Fruit fly (Drosophila melanogaster) whole organism, pupa: Measurements from ENCODE around the gene apn.

Source experiments
- CG10348 ChIP-seq: fragments of 200-800 bp; sonication (Bioruptor generic); IDR thresholded peaks from 2 replicates; pipeline ENCODE4 v1.3.6; 2022; ENCODE audit warnings: missing biosample characterization, missing genetic modification characterization
- CG32121 ChIP-seq: fragments of 200-800 bp; sonication (Bioruptor generic); IDR thresholded peaks from 2 replicates; pipeline ENCODE4 v1.3.6; 2022; ENCODE audit warnings: missing biosample characterization, missing genetic modification characterization
- CG8301 ChIP-seq: fragments of 200-800 bp; sonication (Bioruptor generic); optimal IDR thresholded peaks from 2 replicates; lab custom pipeline; 2018; ENCODE audit warnings: missing biosample characterization, mild to moderate bottlenecking, missing genetic modification characterization
- EcR ChIP-seq: fragments of 200-800 bp; sonication (Bioruptor generic); optimal IDR thresholded peaks from 3 replicates; lab custom pipeline; 2019; ENCODE audit warnings: missing biosample characterization, missing genetic modification characterization, mild to moderate bottlenecking, moderate library complexity, missing genetic modification reagents
- Pif1A ChIP-seq: fragments of 200-800 bp; sonication (Bioruptor generic); optimal IDR thresholded peaks from 3 replicates; lab custom pipeline; 2016; ENCODE audit warnings: missing biosample characterization, missing genetic modification characterization
- Pif1B ChIP-seq: fragments of 200-800 bp; sonication (Bioruptor generic); optimal IDR thresholded peaks from 3 replicates; lab custom pipeline; 2016; ENCODE audit warnings: missing biosample characterization, missing genetic modification characterization
- rn ChIP-seq: fragments of 200-800 bp; sonication (Bioruptor generic); IDR thresholded peaks from 2 replicates; pipeline ENCODE4 v1.3.6; 2022; ENCODE audit warnings: missing biosample characterization, missing genetic modification characterization

- no peak for TF ChIP-seq Pif1B (GFP tag; lab: Kevin White, UChicago)
- TF ChIP-seq CG10348 (GFP tag; lab: Robert Waterston, UW), result no peak
- no peak for TF ChIP-seq CG8301 (tag; lab: Kevin White, UChicago)
- no peak for TF ChIP-seq Pif1A
- TF ChIP-seq EcR (GFP tag; lab: Kevin White, UChicago), result no peak
- TF ChIP-seq CG32121, result no peak
- TF ChIP-seq rn (GFP tag; lab: Robert Waterston, UW), result no peak
Observed at dm6 chr3R:13334007-13334406, 45.4 kb upstream of the apn start, which contains the start of gene PK2-R2.
